Worm (Caenorhabditis elegans): ENCODE measurements around the gene Y50D4A.1.

Y50D4A.1 gene

DNA sequence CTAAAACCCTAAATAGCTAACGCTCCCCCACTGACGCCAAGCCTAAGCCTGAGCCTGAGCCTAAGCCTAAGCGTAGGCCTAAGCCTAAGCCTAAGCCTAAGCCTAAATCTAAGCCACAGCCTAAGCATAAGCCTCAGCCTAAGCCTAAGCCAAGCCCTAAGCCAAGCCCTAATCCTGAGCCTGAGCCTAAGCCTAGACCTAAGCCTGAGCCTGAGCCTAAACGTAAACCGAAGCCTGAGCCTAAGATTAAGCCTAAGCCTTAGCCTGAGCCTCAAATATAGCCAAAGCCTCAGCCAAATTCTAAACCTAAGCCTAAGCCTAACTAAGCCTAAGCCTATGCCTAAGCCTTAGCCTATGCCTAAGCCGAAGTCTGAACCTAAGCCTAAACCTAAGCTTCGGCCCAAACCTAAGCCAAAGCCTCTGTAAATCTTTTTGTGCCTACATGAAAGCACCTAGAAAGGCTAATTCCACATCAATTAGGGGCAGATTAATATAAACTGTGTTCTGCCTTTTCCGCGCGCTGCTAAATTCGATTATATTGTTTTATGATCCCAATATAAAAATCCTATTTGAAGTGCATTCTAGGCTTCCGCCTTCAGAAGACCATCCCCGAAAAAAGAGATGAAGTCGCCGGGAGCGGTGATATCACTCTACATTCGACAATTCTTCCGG lies 42.5 kb upstream of the Y50D4A.1 start, which contains the start of gene ptr-16:
Gene ptr-16, plus strand, starts transcription at position 622 of the 672 bp plus-strand sequence.
- TF ChIP-seq nhr-23 (tag; optimal IDR thresholded peaks at IDR 0.05) (no peak), pha-4 (tag; optimal IDR thresholded peaks at IDR 0.05) (no peak), mml-1 (tag; optimal IDR thresholded peaks at IDR 0.05) (no peak)

DNA sequence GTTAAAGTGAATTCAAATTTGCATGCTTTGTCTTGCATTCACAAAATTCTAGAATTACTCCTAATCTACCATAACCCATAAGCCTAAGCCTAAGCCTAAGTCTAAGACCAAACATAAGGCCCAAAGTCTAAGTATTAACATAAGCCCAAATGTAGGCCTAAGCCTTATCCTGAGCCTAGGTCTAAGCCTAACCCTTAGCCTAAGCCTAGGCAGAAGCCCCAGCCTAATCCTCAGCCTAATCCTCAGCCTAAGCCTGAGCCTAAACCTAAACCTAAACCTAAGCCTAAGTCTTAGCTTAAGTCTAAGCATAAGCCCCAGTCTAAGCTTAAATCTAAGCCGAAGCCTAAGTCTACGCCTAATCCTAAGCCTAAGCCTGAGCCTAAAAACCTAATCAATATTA lies 37.1 kb upstream of the Y50D4A.1 start:
- TF ChIP-seq snpc-4 (tag; optimal IDR thresholded peaks at IDR 0.05) (no peak), nhr-237 (tag; optimal IDR thresholded peaks at IDR 0.05) (no peak), elt-2 (tag; optimal IDR thresholded peaks at IDR 0.05) (no peak), zag-1 (tag; optimal IDR thresholded peaks at IDR 0.05) (no peak), unc-39 (tag; optimal IDR thresholded peaks at IDR 0.05) (no peak), R02D3.7 (tag; optimal IDR thresholded peaks at IDR 0.05) (no peak), nhr-12 (tag; optimal IDR thresholded peaks at IDR 0.05) (no peak), nhr-28 (tag; optimal IDR thresholded peaks at IDR 0.05) (no peak), nhr-23 (tag; optimal IDR thresholded peaks at IDR 0.05) (no peak), lin-39 (tag; optimal IDR thresholded peaks at IDR 0.05) (no peak)

- TF ChIP-seq fkh-2 (tag; optimal IDR thresholded peaks at IDR 0.05) (no peak), aly-2 (tag; optimal IDR thresholded peaks at IDR 0.05) (no peak), elt-2 (tag; optimal IDR thresholded peaks at IDR 0.05) (peak; percentile 96), nhr-76 (tag; optimal IDR thresholded peaks at IDR 0.05) (no peak), elt-1 (tag; optimal IDR thresholded peaks at IDR 0.05) (no peak), daf-12 (tag; optimal IDR thresholded peaks at IDR 0.05) (no peak), mdl-1 (tag; optimal IDR thresholded peaks at IDR 0.05) (no peak), nhr-11 (tag; optimal IDR thresholded peaks at IDR 0.05) (no peak), lsy-12 (tag; optimal IDR thresholded peaks at IDR 0.05) (no peak), pqm-1 (tag; optimal IDR thresholded peaks at IDR 0.05) (peak; percentile 95), sea-2 (GFP tag; optimal IDR thresholded peaks at IDR 0.05) (no peak), fos-1 (tag; optimal IDR thresholded peaks at IDR 0.05) (no peak), unc-62 (GFP tag; optimal IDR thresholded peaks at IDR 0.05) (no peak), nhr-237 (tag; optimal IDR thresholded peaks at IDR 0.05) (no peak), nhr-25 (tag; optimal IDR thresholded peaks at IDR 0.05) (no peak), jun-1 (tag; optimal IDR thresholded peaks at IDR 0.05) (peak; percentile 44), skn-1 (tag; optimal IDR thresholded peaks at IDR 0.05) (no peak)
Measured at ce11 chrV:1176277-1176839, 31.3 kb upstream of the Y50D4A.1 start, which contains the start of gene T21H3.1. Gene T21H3.1, plus strand, starts transcription at chrV:1176724.

DNA sequence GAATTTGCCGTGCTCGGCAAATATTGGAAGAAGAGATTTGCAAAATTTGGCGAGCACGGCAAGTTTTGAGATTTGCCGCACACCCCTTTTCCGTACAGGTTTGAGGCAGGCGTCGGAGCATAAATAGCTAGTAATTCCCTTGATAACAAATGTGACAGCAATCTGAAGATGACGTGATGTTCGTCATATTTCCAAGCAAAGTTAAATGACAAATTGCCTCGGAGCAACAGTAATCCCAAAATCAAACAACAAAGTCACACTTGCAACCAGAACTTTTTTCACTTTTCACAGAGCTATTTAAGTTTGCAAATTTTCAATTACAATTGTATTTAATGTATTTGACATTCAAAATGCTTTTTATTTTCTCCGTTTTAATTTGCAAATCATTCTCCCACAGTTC lies 28.4 kb upstream of the Y50D4A.1 start, which contains the start of gene F25A2.1:
Gene F25A2.1, plus strand, starts transcription at position 301 of the 400 bp plus-strand sequence.
- TF ChIP-seq elt-2 (tag; optimal IDR thresholded peaks at IDR 0.05) (peak; percentile 12), nhr-12 (tag; optimal IDR thresholded peaks at IDR 0.05) (no peak)

ce11 chrV:1195995-1196394 lies 11.7 kb upstream of the Y50D4A.1 start, which contains the start of the genes wrb-1 and Y50D4A.4:
Gene wrb-1, plus strand, starts transcription at chrV:1196072.
Gene Y50D4A.4, minus strand, starts transcription at chrV:1196127.
- TF ChIP-seq nhr-25 (tag; optimal IDR thresholded peaks at IDR 0.05) (no peak), nhr-67 (tag; optimal IDR thresholded peaks at IDR 0.05) (no peak), unc-39 (tag; optimal IDR thresholded peaks at IDR 0.05) (no peak), ZK546.5 (tag; optimal IDR thresholded peaks at IDR 0.05) (no peak), ceh-28 (tag; optimal IDR thresholded peaks at IDR 0.05) (no peak), lin-39 (tag; optimal IDR thresholded peaks at IDR 0.05) (no peak), nhr-11 (tag; optimal IDR thresholded peaks at IDR 0.05) (no peak), elt-1 (tag; optimal IDR thresholded peaks at IDR 0.05) (no peak), skn-1 (tag; optimal IDR thresholded peaks at IDR 0.05) (no peak), mdl-1 (tag; optimal IDR thresholded peaks at IDR 0.05) (no peak), ztf-4 (tag; optimal IDR thresholded peaks at IDR 0.05) (no peak), lin-15B (tag; optimal IDR thresholded peaks at IDR 0.05) (peak; percentile 76), tbx-2 (tag; optimal IDR thresholded peaks at IDR 0.05) (no peak), egl-27 (tag; optimal IDR thresholded peaks at IDR 0.05) (no peak), fkh-10 (GFP tag; optimal IDR thresholded peaks at IDR 0.05) (no peak), elt-2 (tag; optimal IDR thresholded peaks at IDR 0.05) (peak; percentile 16), nhr-12 (tag; optimal IDR thresholded peaks at IDR 0.05) (no peak), nhr-237 (tag; optimal IDR thresholded peaks at IDR 0.05) (no peak), nhr-23 (tag; optimal IDR thresholded peaks at IDR 0.05) (peak; percentile 83), hmg-11 (tag; optimal IDR thresholded peaks at IDR 0.05) (peak; percentile 50), zag-1 (tag; optimal IDR thresholded peaks at IDR 0.05) (no peak), aly-2 (tag; optimal IDR thresholded peaks at IDR 0.05) (no peak), ceh-9 (tag; optimal IDR thresholded peaks at IDR 0.05) (no peak), fos-1 (tag; optimal IDR thresholded peaks at IDR 0.05) (no peak), ama-1 (optimal IDR thresholded peaks at IDR 0.05) (no peak), jun-1 (tag; optimal IDR thresholded peaks at IDR 0.05) (no peak), ztf-11 (tag; optimal IDR thresholded peaks at IDR 0.05) (no peak), mml-1 (tag; optimal IDR thresholded peaks at IDR 0.05) (no peak), egl-5 (tag; optimal IDR thresholded peaks at IDR 0.05) (peak; percentile 22), R02D3.7 (tag; optimal IDR thresholded peaks at IDR 0.05) (peak; percentile 66), elt-3 (tag; optimal IDR thresholded peaks at IDR 0.05) (no peak), unc-62 (GFP tag; optimal IDR thresholded peaks at IDR 0.05) (no peak), ceh-82 (tag; optimal IDR thresholded peaks at IDR 0.05) (no peak)
